Fruit fly (Drosophila melanogaster) whole organism: ENCODE results near the gene GATAd.

Experiments
- CG8478 ChIP-seq: fragments of >200 bp; optimal IDR thresholded peaks from 2 replicates; lab custom pipeline; 2018; ENCODE audit warnings: inconsistent platforms
- Dll ChIP-seq: fragments of >200 bp; optimal IDR thresholded peaks from 2 replicates; lab custom pipeline; 2017
- EcR ChIP-seq, 2 experiments: fragments of >200 bp; optimal IDR thresholded peaks; 2 replicates each; lab custom pipeline; 2017; ENCODE audit warnings: missing biosample characterization in 2 of 2, missing genetic modification characterization in 2 of 2, missing genetic modification reagents in 2 of 2
- pan ChIP-seq: fragments of >200 bp; optimal IDR thresholded peaks from 2 replicates; lab custom pipeline; 2017
- psq ChIP-seq: fragments of >200 bp; optimal IDR thresholded peaks from 2 replicates; lab custom pipeline; 2017
- usp ChIP-seq: fragments of >200 bp; optimal IDR thresholded peaks from 2 replicates; lab custom pipeline; 2017; ENCODE audit warnings: missing biosample characterization, missing genetic modification characterization, mixed read lengths

The GATAd gene

dm6 chr2L:10333091-10333991, at the start of gene GATAd:
TSS of gene GATAd (plus strand) at chr2L:10333734.
- TF ChIP-seq Dll (lab: Kevin White, UChicago), result no peak
- no peak for TF ChIP-seq pan (lab: Kevin White, UChicago)
- TF ChIP-seq EcR (GFP tag; optimal IDR thresholded peaks at IDR 0.05; lab: Kevin White, UChicago), result no peak
- no peak for TF ChIP-seq CG8478 (lab: Kevin White, UChicago)
- TF ChIP-seq usp (GFP tag; lab: Kevin White, UChicago), result no peak
- TF ChIP-seq psq (lab: Kevin White, UChicago), result no peak

dm6 chr2L:10291276-10291675, 42.3 kb upstream of the GATAd start:
- TF ChIP-seq psq (lab: Kevin White, UChicago) (no peak), pan (lab: Kevin White, UChicago) (no peak)

- TF ChIP-seq psq (lab: Kevin White, UChicago) (no peak), pan (lab: Kevin White, UChicago) (no peak), usp (GFP tag; lab: Kevin White, UChicago) (no peak), CG8478 (lab: Kevin White, UChicago) (no peak), EcR (GFP tag; optimal IDR thresholded peaks at IDR 0.05; lab: Kevin White, UChicago) (no peak)
These were observed 41.4 kb upstream of the GATAd start, which contains the start of gene Ufd4 for dm6 chr2L:10292066-10292560. TSS of gene Ufd4 (minus strand) at chr2L:10292365.

- TF ChIP-seq pan (lab: Kevin White, UChicago) (no peak), CG8478 (lab: Kevin White, UChicago) (no peak), EcR (GFP tag; optimal IDR thresholded peaks at IDR 0.05; lab: Kevin White, UChicago) (no peak)
These were observed 38.5 kb upstream of the GATAd start, which contains the start of gene Hand for dm6 chr2L:10294798-10295669. TSS of gene Hand (minus strand) at chr2L:10295385.

DNA sequence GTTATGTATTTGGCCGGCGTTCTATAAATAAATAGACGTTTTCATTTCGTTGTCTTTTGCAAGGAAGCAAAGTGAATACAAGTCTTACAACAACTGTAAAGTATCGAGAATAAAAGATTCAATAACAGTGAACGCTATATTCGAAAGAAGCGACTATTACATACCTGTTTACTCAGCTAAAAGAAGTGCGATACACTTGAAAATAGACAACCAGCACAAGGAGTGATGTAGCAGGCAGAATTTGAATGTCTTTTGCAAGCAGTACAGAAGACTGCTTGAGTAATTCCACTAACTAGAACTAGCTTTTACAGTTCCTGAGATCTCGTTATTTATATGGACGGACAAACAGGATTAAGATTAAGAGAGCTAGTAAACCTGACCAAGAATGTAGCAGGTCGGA, 35.2 kb upstream of the GATAd start:
- TF ChIP-seq pan (lab: Kevin White, UChicago) (no peak), psq (lab: Kevin White, UChicago) (no peak), EcR (GFP tag; optimal IDR thresholded peaks at IDR 0.05; lab: Kevin White, UChicago) (no peak), Dll (lab: Kevin White, UChicago) (no peak), usp (GFP tag; lab: Kevin White, UChicago) (no peak), CG8478 (lab: Kevin White, UChicago) (no peak)

DNA sequence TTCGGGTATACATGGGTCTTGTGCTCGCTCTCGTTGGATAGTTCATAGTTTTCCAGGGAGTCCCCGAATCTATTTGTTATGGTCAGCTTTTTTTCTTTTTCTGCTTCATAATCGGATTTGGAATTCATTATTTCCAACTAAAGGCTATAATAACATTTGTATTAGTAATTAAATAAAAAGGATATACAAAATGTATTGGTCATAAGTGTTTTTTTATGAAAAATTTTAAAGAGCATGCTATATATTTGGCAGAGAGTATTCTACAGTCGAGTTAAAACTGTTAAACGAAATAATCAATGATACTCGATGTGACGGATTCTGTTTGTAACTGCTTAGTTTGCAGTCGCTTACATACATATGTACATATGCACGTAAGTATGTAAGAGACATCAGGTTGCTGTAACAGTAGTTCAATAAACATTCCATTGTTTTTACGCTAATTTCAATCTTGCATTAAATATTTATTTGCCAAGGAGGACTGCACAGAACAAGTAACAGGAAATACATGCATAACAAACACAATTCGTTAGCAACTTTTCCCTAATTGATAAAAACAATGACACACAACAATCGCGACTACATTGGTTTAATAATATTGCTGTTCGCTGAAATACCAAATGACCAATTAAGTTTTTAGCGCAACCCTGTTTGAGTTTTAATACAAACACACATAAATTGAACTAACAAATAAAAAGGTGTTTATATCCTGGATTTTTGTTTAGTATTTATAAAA, 34.3 kb upstream of the GATAd start:
- no peak for TF ChIP-seq pan (lab: Kevin White, UChicago)
- no peak for TF ChIP-seq usp (GFP tag; lab: Kevin White, UChicago)
- TF ChIP-seq EcR (GFP tag; optimal IDR thresholded peaks at IDR 0.05; lab: Kevin White, UChicago), result no peak
- TF ChIP-seq psq (lab: Kevin White, UChicago), result no peak
- TF ChIP-seq CG8478 (lab: Kevin White, UChicago), result no peak
- no peak for TF ChIP-seq Dll (lab: Kevin White, UChicago)

DNA sequence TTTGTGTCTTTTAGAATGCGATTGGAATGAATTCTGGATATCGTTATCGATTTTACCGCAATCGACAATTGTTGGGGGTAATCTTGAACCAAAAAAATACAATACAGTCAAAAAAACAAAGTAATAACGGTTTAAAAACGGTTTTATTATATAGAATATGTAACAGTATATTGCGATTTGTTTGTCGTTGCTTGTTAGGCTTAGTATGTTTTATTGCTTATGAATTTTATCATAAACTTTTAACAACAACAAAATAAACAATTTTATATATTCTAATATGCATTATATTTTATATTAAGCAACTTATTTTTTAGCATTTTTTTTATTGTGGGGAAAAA, 33.8 kb upstream of the GATAd start, which contains the start of gene CYLD:
Gene CYLD (minus strand): TSS at position 38 of the 338 bp plus-strand sequence.
- TF ChIP-seq usp (GFP tag; lab: Kevin White, UChicago) (no peak), CG8478 (lab: Kevin White, UChicago) (no peak), Dll (lab: Kevin White, UChicago) (no peak), EcR (GFP tag; optimal IDR thresholded peaks at IDR 0.05; lab: Kevin White, UChicago) (no peak), pan (lab: Kevin White, UChicago) (no peak)

- TF ChIP-seq psq (lab: Kevin White, UChicago), result no peak
- no peak for TF ChIP-seq EcR (GFP tag; optimal IDR thresholded peaks at IDR 0.05; lab: Kevin White, UChicago)
- no peak for TF ChIP-seq Dll (lab: Kevin White, UChicago)
- TF ChIP-seq usp (GFP tag; lab: Kevin White, UChicago), result no peak
These were observed 31.6 kb upstream of the GATAd start, which contains the start of gene CG13138 for dm6 chr2L:10301918-10302317. TSS of gene CG13138 (minus strand) at chr2L:10302018.

- TF ChIP-seq psq (lab: Kevin White, UChicago) (no peak), Dll (lab: Kevin White, UChicago) (no peak), usp (GFP tag; lab: Kevin White, UChicago) (no peak), pan (lab: Kevin White, UChicago) (no peak), EcR (GFP tag; optimal IDR thresholded peaks at IDR 0.05; lab: Kevin White, UChicago) (no peak), CG8478 (lab: Kevin White, UChicago) (no peak)
These were observed 29.7 kb upstream of the GATAd start, which contains the start of gene nmd for dm6 chr2L:10303786-10304185. TSS of gene nmd (minus strand) at chr2L:10303947.

DNA sequence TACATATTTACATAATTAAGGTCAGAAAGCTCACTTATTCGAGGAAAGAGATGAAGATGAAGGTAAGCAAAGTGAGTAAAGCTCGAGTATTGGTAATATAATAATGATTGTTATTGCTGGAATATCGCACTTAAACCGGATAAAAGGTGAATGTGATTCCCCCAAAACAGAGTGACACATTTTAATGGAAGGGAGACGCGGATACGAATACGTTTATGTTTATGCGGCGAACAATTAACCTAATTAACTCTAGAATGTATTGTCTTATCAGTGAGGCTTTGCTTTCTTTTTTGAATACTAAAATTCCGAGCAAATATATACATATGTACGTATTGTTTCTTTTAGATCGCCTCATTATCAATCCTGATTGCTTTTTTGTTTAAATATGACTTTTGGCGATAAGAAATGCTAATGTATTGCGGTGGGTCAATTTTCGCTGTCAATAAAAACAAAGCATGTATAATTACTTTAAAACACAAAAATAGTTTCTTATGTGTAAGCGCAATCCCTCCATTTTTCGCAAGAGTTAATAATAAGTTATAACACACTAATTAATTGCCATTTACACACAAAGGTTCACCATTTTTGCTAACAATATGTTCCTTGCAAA, 27.9 kb upstream of the GATAd start:
- TF ChIP-seq pan (lab: Kevin White, UChicago), result no peak
- TF ChIP-seq psq (lab: Kevin White, UChicago), result no peak
- TF ChIP-seq CG8478 (lab: Kevin White, UChicago), result no peak
- no peak for TF ChIP-seq Dll (lab: Kevin White, UChicago)
- TF ChIP-seq usp (GFP tag; lab: Kevin White, UChicago), result no peak
- TF ChIP-seq EcR (GFP tag; optimal IDR thresholded peaks at IDR 0.05; lab: Kevin White, UChicago), result no peak
